Fruit fly (Drosophila melanogaster): ENCODE data around the gene CG3402.

dm6 chr3L:635016-635363 lies 17.7 kb downstream of the CG3402 start:
- TF ChIP-seq usp (GFP tag; optimal IDR thresholded peaks at IDR 0.05) (no peak), psq (optimal IDR thresholded peaks at IDR 0.05) (no peak)
